Worm (Caenorhabditis elegans): ENCODE data around the gene wrb-1.

Gene wrb-1

ce11 chrV:1155914-1156313, 40.0 kb upstream of the wrb-1 start, which contains the start of gene cmd-1:
TSS of gene cmd-1 (plus strand) at chrV:1156271.
- peak; percentile 42 for TF ChIP-seq nhr-21 (tag; optimal IDR thresholded peaks at IDR 0.05)
- no peak for TF ChIP-seq ztf-11 (tag; optimal IDR thresholded peaks at IDR 0.05)
- peak; percentile 56 for TF ChIP-seq sma-3 (GFP tag; optimal IDR thresholded peaks at IDR 0.05)
- TF ChIP-seq zag-1 (tag; optimal IDR thresholded peaks at IDR 0.05): no peak
- peak; percentile 30 for TF ChIP-seq gmeb-1 (tag; optimal IDR thresholded peaks at IDR 0.05)
- peak; percentile 45 for TF ChIP-seq lin-13 (GFP tag; optimal IDR thresholded peaks at IDR 0.05)
- TF ChIP-seq fos-1 (tag; optimal IDR thresholded peaks at IDR 0.05): peak; percentile 81
- TF ChIP-seq mab-5 (tag; optimal IDR thresholded peaks at IDR 0.05): no peak
- no peak for TF ChIP-seq unc-55 (GFP tag; optimal IDR thresholded peaks at IDR 0.05)
- TF ChIP-seq blmp-1 (tag; optimal IDR thresholded peaks at IDR 0.05; ENCODE audit: insufficient read depth): no peak
- TF ChIP-seq crh-2 (tag; optimal IDR thresholded peaks at IDR 0.05): peak; percentile 15

- no peak for TF ChIP-seq nhr-23 (tag; optimal IDR thresholded peaks at IDR 0.05)
- no peak for TF ChIP-seq aly-2 (tag; optimal IDR thresholded peaks at IDR 0.05)
- no peak for TF ChIP-seq nhr-6 (tag; optimal IDR thresholded peaks at IDR 0.05)
- no peak for TF ChIP-seq crh-2 (tag; optimal IDR thresholded peaks at IDR 0.05)
- no peak for TF ChIP-seq dmd-4 (tag; optimal IDR thresholded peaks at IDR 0.05)
- TF ChIP-seq peb-1 (tag; optimal IDR thresholded peaks at IDR 0.05): no peak
- TF ChIP-seq lsy-2 (tag; optimal IDR thresholded peaks at IDR 0.05): no peak
- no peak for TF ChIP-seq mab-5 (tag; optimal IDR thresholded peaks at IDR 0.05)
- no peak for TF ChIP-seq C34F6.9 (tag; optimal IDR thresholded peaks at IDR 0.05)
- no peak for TF ChIP-seq unc-62 (GFP tag; optimal IDR thresholded peaks at IDR 0.05)
- no peak for TF ChIP-seq skn-1 (tag; optimal IDR thresholded peaks at IDR 0.05)
- no peak for TF ChIP-seq R02D3.7 (tag; optimal IDR thresholded peaks at IDR 0.05)
- TF ChIP-seq mdl-1 (tag; optimal IDR thresholded peaks at IDR 0.05): no peak
- TF ChIP-seq Y55F3AM.14 (GFP tag; optimal IDR thresholded peaks at IDR 0.05): no peak
- TF ChIP-seq ztf-4 (tag; optimal IDR thresholded peaks at IDR 0.05): no peak
- TF ChIP-seq elt-1 (tag; optimal IDR thresholded peaks at IDR 0.05): no peak
Measured at ce11 chrV:1156431-1156830, 39.4 kb upstream of the wrb-1 start.

ce11 chrV:1157443-1157842, 38.4 kb upstream of the wrb-1 start:
- TF ChIP-seq dmd-4 (tag; optimal IDR thresholded peaks at IDR 0.05) (no peak), crh-2 (tag; optimal IDR thresholded peaks at IDR 0.05) (no peak), Y55F3AM.14 (GFP tag; optimal IDR thresholded peaks at IDR 0.05) (peak; percentile 62), nhr-77 (tag; optimal IDR thresholded peaks at IDR 0.05) (peak; percentile 0)

ce11 chrV:1158247-1158646, 37.6 kb upstream of the wrb-1 start:
- peak; percentile 3 for TF ChIP-seq nhr-129 (tag; optimal IDR thresholded peaks at IDR 0.05)
- no peak for TF ChIP-seq lin-13 (GFP tag; optimal IDR thresholded peaks at IDR 0.05)
- no peak for TF ChIP-seq aly-2 (tag; optimal IDR thresholded peaks at IDR 0.05)
- TF ChIP-seq Y55F3AM.14 (GFP tag; optimal IDR thresholded peaks at IDR 0.05): peak; percentile 79
- TF ChIP-seq lsy-2 (tag; optimal IDR thresholded peaks at IDR 0.05): peak; percentile 14 to 27

ce11 chrV:1160716-1161115, 35.2 kb upstream of the wrb-1 start:
- TF ChIP-seq unc-62 (GFP tag; optimal IDR thresholded peaks at IDR 0.05): no peak
- no peak for TF ChIP-seq ama-1 (optimal IDR thresholded peaks at IDR 0.05)
- no peak for TF ChIP-seq nhr-237 (tag; optimal IDR thresholded peaks at IDR 0.05)
- no peak for TF ChIP-seq F13H6.1 (tag; optimal IDR thresholded peaks at IDR 0.05)
- TF ChIP-seq nhr-6 (tag; optimal IDR thresholded peaks at IDR 0.05): no peak
- no peak for TF ChIP-seq nhr-25 (tag; optimal IDR thresholded peaks at IDR 0.05)
- no peak for TF ChIP-seq blmp-1 (tag; optimal IDR thresholded peaks at IDR 0.05; ENCODE audit: insufficient read depth)
- TF ChIP-seq elt-3 (tag; optimal IDR thresholded peaks at IDR 0.05): no peak
- TF ChIP-seq sma-9 (GFP tag; optimal IDR thresholded peaks at IDR 0.05): no peak
- TF ChIP-seq sma-9 (tag; optimal IDR thresholded peaks at IDR 0.05): no peak
- no peak for TF ChIP-seq nhr-23 (tag; optimal IDR thresholded peaks at IDR 0.05)
- TF ChIP-seq ztf-4 (tag; optimal IDR thresholded peaks at IDR 0.05): no peak
- no peak for TF ChIP-seq peb-1 (tag; optimal IDR thresholded peaks at IDR 0.05)
- no peak for TF ChIP-seq nhr-77 (tag; optimal IDR thresholded peaks at IDR 0.05)
- no peak for TF ChIP-seq sma-3 (GFP tag; optimal IDR thresholded peaks at IDR 0.05)
- no peak for TF ChIP-seq lin-39 (tag; optimal IDR thresholded peaks at IDR 0.05)
- no peak for TF ChIP-seq C34F6.9 (tag; optimal IDR thresholded peaks at IDR 0.05)
- TF ChIP-seq aly-2 (tag; optimal IDR thresholded peaks at IDR 0.05): no peak
- no peak for TF ChIP-seq mdl-1 (tag; optimal IDR thresholded peaks at IDR 0.05)
- TF ChIP-seq ztf-11 (tag; optimal IDR thresholded peaks at IDR 0.05): no peak
- TF ChIP-seq nhr-21 (tag; optimal IDR thresholded peaks at IDR 0.05): no peak

Data from whole organism, L2 larva.